Worm (Caenorhabditis elegans): ENCODE results near the gene vep-2.

- TF ChIP-seq flt-1 (GFP tag; IDR thresholded peaks at IDR 0.05) (no peak), cog-1 (tag; optimal IDR thresholded peaks at IDR 0.05) (no peak), ztf-29 (GFP tag; IDR thresholded peaks at IDR 0.05) (no peak), ztf-23 (GFP tag; IDR thresholded peaks at IDR 0.05) (no peak), ref-1 (GFP tag; conservative IDR thresholded peaks at IDR 0.05) (no peak)
These were observed 17.7 kb upstream of the vep-2 start for ce11 chrX:3610442-3610841.
